Fruit fly (Drosophila melanogaster) whole organism, embryonic: ENCODE measurements around the gene Snx21.

Source experiments
- Ada2b ChIP-seq: fragments of 200-800 bp; sonication (Bioruptor generic); IDR thresholded peaks from 2 replicates; pipeline ENCODE4 v1.3.6; 2022; ENCODE audit warnings: missing biosample characterization, missing genetic modification characterization
- Blimp-1 ChIP-seq: fragments of 200-800 bp; sonication (Bioruptor generic); optimal IDR thresholded peaks from 3 replicates; lab custom pipeline; 2018; ENCODE audit warnings: missing biosample characterization, missing genetic modification characterization, mild to moderate bottlenecking, moderate library complexity, missing genetic modification reagents
- Bteb2 ChIP-seq: fragments of 200-800 bp; sonication (Bioruptor generic); optimal IDR thresholded peaks from 2 replicates; lab custom pipeline; 2016; ENCODE audit warnings: missing biosample characterization, missing genetic modification characterization
- CG10147 ChIP-seq: fragments of 200-800 bp; sonication (Bioruptor generic); optimal IDR thresholded peaks from 2 replicates; lab custom pipeline; 2019; ENCODE audit warnings: missing biosample characterization, mild to moderate bottlenecking, missing genetic modification characterization, moderate library complexity
- CG10565 ChIP-seq: fragments of 200-800 bp; sonication (Bioruptor generic); optimal IDR thresholded peaks from 3 replicates; lab custom pipeline; 2016; ENCODE audit warnings: missing biosample characterization, mild to moderate bottlenecking, missing genetic modification characterization
- CG11456 ChIP-seq: fragments of 200-800 bp; sonication (Bioruptor generic); IDR thresholded peaks from 3 replicates; pipeline ENCODE4 v1.3.6; 2022; ENCODE audit warnings: missing biosample characterization, missing genetic modification characterization
- CG14667 ChIP-seq: fragments of 200-800 bp; sonication (Bioruptor generic); IDR thresholded peaks from 2 replicates; pipeline ENCODE4 v1.3.6; 2022; ENCODE audit warnings: missing biosample characterization, missing genetic modification characterization
- CG14860 ChIP-seq: fragments of 200-800 bp; sonication (Bioruptor generic); IDR thresholded peaks from 3 replicates; pipeline ENCODE4 v1.3.6; 2022; ENCODE audit warnings: missing biosample characterization, missing genetic modification characterization; ENCODE audit not compliant: partially characterized antibody
- CG15601 ChIP-seq: fragments of 200-800 bp; sonication (Bioruptor generic); optimal IDR thresholded peaks from 3 replicates; lab custom pipeline; 2019; ENCODE audit warnings: missing biosample characterization, mild to moderate bottlenecking, missing genetic modification characterization, moderate library complexity
- CG1602 ChIP-seq: fragments of 200-800 bp; sonication (Bioruptor generic); optimal IDR thresholded peaks from 3 replicates; lab custom pipeline; 2016; ENCODE audit warnings: missing biosample characterization, missing genetic modification characterization
- CG1647 ChIP-seq: fragments of 200-800 bp; sonication (Bioruptor generic); optimal IDR thresholded peaks from 3 replicates; lab custom pipeline; 2016; ENCODE audit warnings: missing biosample characterization, missing genetic modification characterization
- CG16813 ChIP-seq: fragments of 200-800 bp; sonication (Bioruptor generic); IDR thresholded peaks from 3 replicates; pipeline ENCODE4 v1.3.6; 2022; ENCODE audit warnings: missing biosample characterization, missing genetic modification characterization; ENCODE audit not compliant: partially characterized antibody
- CG17359 ChIP-seq: fragments of 200-800 bp; sonication (Bioruptor generic); optimal IDR thresholded peaks from 3 replicates; lab custom pipeline; 2018; ENCODE audit warnings: missing biosample characterization, mild to moderate bottlenecking, missing genetic modification characterization, moderate library complexity
- CG2875 ChIP-seq: fragments of 200-800 bp; sonication (Bioruptor generic); optimal IDR thresholded peaks from 2 replicates; lab custom pipeline; 2017; ENCODE audit warnings: missing biosample characterization, mild to moderate bottlenecking, missing genetic modification characterization, missing genetic modification reagents
- CG3065 ChIP-seq: fragments of 200-800 bp; sonication (Bioruptor generic); optimal IDR thresholded peaks from 2 replicates; lab custom pipeline; 2016; ENCODE audit warnings: missing biosample characterization, missing genetic modification characterization
- CG3995 ChIP-seq: fragments of 200-800 bp; sonication (Bioruptor generic); optimal IDR thresholded peaks from 3 replicates; lab custom pipeline; 2016; ENCODE audit warnings: missing biosample characterization, missing genetic modification characterization
- CG5180 ChIP-seq: fragments of 200-800 bp; sonication (Bioruptor generic); optimal IDR thresholded peaks from 3 replicates; lab custom pipeline; 2017; ENCODE audit warnings: missing biosample characterization, missing genetic modification characterization, mild to moderate bottlenecking, moderate library complexity, missing genetic modification reagents
- CG5953 ChIP-seq: fragments of 200-800 bp; sonication (Bioruptor generic); IDR thresholded peaks from 2 replicates; pipeline ENCODE4 v1.3.6; 2022; ENCODE audit warnings: missing biosample characterization, missing genetic modification characterization
- CG7786 ChIP-seq: fragments of 200-800 bp; sonication (Bioruptor generic); optimal IDR thresholded peaks from 2 replicates; lab custom pipeline; 2016; ENCODE audit warnings: missing biosample characterization, missing genetic modification characterization
- CG9727 ChIP-seq: fragments of 200-800 bp; sonication (Bioruptor generic); optimal IDR thresholded peaks from 3 replicates; lab custom pipeline; 2017; ENCODE audit warnings: missing biosample characterization, mild to moderate bottlenecking, missing genetic modification characterization
- Eip74EF ChIP-seq, 2 experiments: fragments of 200-800 bp in 1 of 2; fragments of >200 bp in 1 of 2; sonication (Bioruptor generic) in 1 of 2; optimal IDR thresholded peaks; 2 replicates each; lab custom pipeline; 2017 to 2019; ENCODE audit warnings: missing biosample characterization in 2 of 2, missing genetic modification characterization in 2 of 2, mild to moderate bottlenecking in 1 of 2, moderate library complexity in 1 of 2
- Fer3 ChIP-seq: fragments of 200-800 bp; sonication (Bioruptor generic); optimal IDR thresholded peaks from 2 replicates; lab custom pipeline; 2018; ENCODE audit warnings: missing biosample characterization, mild to moderate bottlenecking, missing genetic modification characterization, moderate library complexity
- Hey ChIP-seq: fragments of 200-800 bp; sonication (Bioruptor generic); optimal IDR thresholded peaks from 3 replicates; lab custom pipeline; 2018; ENCODE audit warnings: missing biosample characterization, mild to moderate bottlenecking, missing genetic modification characterization
- Hmr ChIP-seq: fragments of 200-800 bp; sonication (Bioruptor generic); optimal IDR thresholded peaks from 3 replicates; lab custom pipeline; 2017; ENCODE audit warnings: mild to moderate bottlenecking, missing biosample characterization, missing genetic modification reagents, missing genetic modification characterization
- NFAT ChIP-seq: fragments of 200-800 bp; sonication (Bioruptor generic); IDR thresholded peaks from 2 replicates; pipeline ENCODE4 v1.3.6; 2022; ENCODE audit warnings: missing biosample characterization, missing genetic modification characterization
- Nf-YC ChIP-seq: fragments of 200-800 bp; optimal IDR thresholded peaks from 3 replicates; lab custom pipeline; 2019; ENCODE audit warnings: missing biosample characterization, mild to moderate bottlenecking, missing genetic modification characterization, moderate library complexity
- Oaz ChIP-seq: fragments of 200-800 bp; sonication (Bioruptor generic); IDR thresholded peaks from 2 replicates; pipeline ENCODE4 v1.3.6; 2022; ENCODE audit warnings: missing biosample characterization, missing genetic modification characterization
- Oli ChIP-seq: fragments of 200-800 bp; sonication (Bioruptor generic); optimal IDR thresholded peaks from 2 replicates; lab custom pipeline; 2018; ENCODE audit warnings: missing biosample characterization, mild to moderate bottlenecking, missing genetic modification characterization, moderate library complexity
- Scr ChIP-seq: fragments of 200-800 bp; sonication (Bioruptor generic); IDR thresholded peaks from 2 replicates; pipeline ENCODE4 v1.3.6; 2022; ENCODE audit warnings: missing biosample characterization, missing genetic modification characterization; ENCODE audit not compliant: partially characterized antibody
- Tbp ChIP-seq: fragments of >200 bp; optimal IDR thresholded peaks from 2 replicates; lab custom pipeline; 2018; ENCODE audit warnings: missing biosample characterization, missing genetic modification characterization
- al ChIP-seq: fragments of 200-800 bp; sonication (Bioruptor generic); IDR thresholded peaks from 2 replicates; pipeline ENCODE4 v1.3.6; 2022; ENCODE audit warnings: missing biosample characterization, missing genetic modification characterization
- ap ChIP-seq: fragments of 200-800 bp; sonication (Bioruptor generic); IDR thresholded peaks from 2 replicates; pipeline ENCODE4 v1.3.6; 2022; ENCODE audit warnings: missing biosample characterization, missing genetic modification characterization
- br ChIP-seq: fragments of >200 bp; optimal IDR thresholded peaks from 2 replicates; lab custom pipeline; 2017
- dpn ChIP-seq, 2 experiments: fragments of 200-800 bp; sonication (Bioruptor generic); optimal IDR thresholded peaks; 3 replicates each; lab custom pipeline; 2016; ENCODE audit warnings: missing biosample characterization in 2 of 2, missing genetic modification characterization in 2 of 2
- dysf ChIP-seq: fragments of 200-800 bp; sonication (Bioruptor generic); IDR thresholded peaks from 3 replicates; pipeline ENCODE4 v1.3.6; 2022; ENCODE audit warnings: missing biosample characterization, missing genetic modification characterization
- fru ChIP-seq: fragments of >200 bp; optimal IDR thresholded peaks from 2 replicates; lab custom pipeline; 2017
- gem ChIP-seq: fragments of 200-800 bp; sonication (Bioruptor generic); optimal IDR thresholded peaks from 2 replicates; lab custom pipeline; 2019; ENCODE audit warnings: missing biosample characterization, mild to moderate bottlenecking, missing genetic modification characterization, moderate library complexity
- gro ChIP-seq: fragments of 200-800 bp; sonication (Bioruptor generic); optimal IDR thresholded peaks from 2 replicates; lab custom pipeline; 2016; ENCODE audit warnings: missing biosample characterization, missing genetic modification characterization
- gsb ChIP-seq: fragments of 200-800 bp; sonication (Bioruptor generic); IDR thresholded peaks from 2 replicates; pipeline ENCODE4 v1.3.6; 2022; ENCODE audit warnings: missing biosample characterization, missing genetic modification characterization
- jing ChIP-seq: fragments of 200-800 bp; sonication (Bioruptor generic); optimal IDR thresholded peaks from 2 replicates; lab custom pipeline; 2018; ENCODE audit warnings: missing biosample characterization, mild to moderate bottlenecking, missing genetic modification characterization
- kay ChIP-seq: fragments of 200-800 bp; sonication (Bioruptor generic); optimal IDR thresholded peaks from 2 replicates; lab custom pipeline; 2016; ENCODE audit warnings: missing biosample characterization, missing genetic modification characterization
- pfk ChIP-seq: fragments of 200-800 bp; sonication (Bioruptor generic); optimal IDR thresholded peaks from 2 replicates; lab custom pipeline; 2018; ENCODE audit warnings: missing biosample characterization, mild to moderate bottlenecking, missing genetic modification characterization, moderate library complexity
- pnt ChIP-seq: fragments of 200-800 bp; sonication (Bioruptor generic); optimal IDR thresholded peaks from 3 replicates; lab custom pipeline; 2016; ENCODE audit warnings: missing biosample characterization, missing genetic modification characterization
- pum ChIP-seq: fragments of 200-800 bp; sonication (Bioruptor generic); optimal IDR thresholded peaks from 2 replicates; lab custom pipeline; 2016; ENCODE audit warnings: missing biosample characterization, missing genetic modification characterization
- ranshi ChIP-seq: fragments of 200-800 bp; sonication (Bioruptor generic); IDR thresholded peaks from 2 replicates; pipeline ENCODE4 v1.3.6; 2022; ENCODE audit warnings: missing biosample characterization, missing genetic modification characterization
- run ChIP-seq: fragments of 200-800 bp; sonication (Bioruptor generic); optimal IDR thresholded peaks from 3 replicates; lab custom pipeline; 2018; ENCODE audit warnings: missing biosample characterization, mild to moderate bottlenecking, missing genetic modification characterization
- schlank ChIP-seq: fragments of 200-800 bp; sonication (Bioruptor generic); optimal IDR thresholded peaks from 2 replicates; lab custom pipeline; 2018; ENCODE audit warnings: missing biosample characterization, mild to moderate bottlenecking, missing genetic modification characterization
- sd ChIP-seq: fragments of 200-800 bp; sonication (Bioruptor generic); optimal IDR thresholded peaks from 3 replicates; lab custom pipeline; 2018; ENCODE audit warnings: missing biosample characterization, mild to moderate bottlenecking, missing genetic modification characterization, moderate library complexity
- slp2 ChIP-seq: fragments of 200-800 bp; sonication (Bioruptor generic); optimal IDR thresholded peaks from 2 replicates; lab custom pipeline; 2016; ENCODE audit warnings: missing biosample characterization, missing genetic modification characterization
- stc ChIP-seq: fragments of 200-800 bp; sonication (Bioruptor generic); IDR thresholded peaks from 2 replicates; pipeline ENCODE4 v1.3.6; 2022; ENCODE audit warnings: missing biosample characterization, missing genetic modification characterization
- tx ChIP-seq: fragments of 200-800 bp; sonication (Bioruptor generic); optimal IDR thresholded peaks from 2 replicates; lab custom pipeline; 2016; ENCODE audit warnings: missing biosample characterization, missing genetic modification characterization
- vvl ChIP-seq: fragments of 200-800 bp; sonication (Bioruptor generic); IDR thresholded peaks from 2 replicates; pipeline ENCODE4 v1.3.6; 2022; ENCODE audit warnings: missing biosample characterization, missing genetic modification characterization

Snx21 gene

dm6 chr2L:2734215-2734614 lies 31.2 kb downstream of the Snx21 start (continued):
- no peak for TF ChIP-seq CG10565 (GFP tag; lab: Kevin White, UChicago)
- TF ChIP-seq dpn (GFP tag; optimal IDR thresholded peaks at IDR 0.05; lab: Kevin White, UChicago), result peak; percentile 43 to 57
- no peak for TF ChIP-seq ap (GFP tag; lab: Robert Waterston, UW)
- TF ChIP-seq Ada2b (GFP tag; lab: Robert Waterston, UW), result no peak
- TF ChIP-seq fru (lab: Kevin White, UChicago), result no peak
- peak; percentile 67 for TF ChIP-seq Hmr
- peak; percentile 56 for TF ChIP-seq CG10147 (GFP tag; lab: Kevin White, UChicago)
- no peak for TF ChIP-seq CG14667 (GFP tag; lab: Robert Waterston, UW)
- no peak for TF ChIP-seq CG3065
- TF ChIP-seq pfk (GFP tag; lab: Kevin White, UChicago), result no peak
- TF ChIP-seq Eip74EF (GFP tag; optimal IDR thresholded peaks at IDR 0.05; lab: Kevin White, UChicago), result no peak
- TF ChIP-seq CG14860 (GFP tag; lab: Robert Waterston, UW), result no peak
- TF ChIP-seq Oli (tag; lab: Kevin White, UChicago), result peak; percentile 38
- peak; percentile 42 for TF ChIP-seq CG7786 (GFP tag; lab: Kevin White, UChicago)
- peak; percentile 62; the same call in 1 of the 2 replicates for TF ChIP-seq ranshi (GFP tag; lab: Robert Waterston, UW)
- TF ChIP-seq al (GFP tag; lab: Robert Waterston, UW), result peak; percentile 67
- TF ChIP-seq CG1602 (GFP tag; lab: Kevin White, UChicago), result no peak
- TF ChIP-seq br (lab: Kevin White, UChicago), result no peak
- no peak for TF ChIP-seq Scr (GFP tag; lab: Robert Waterston, UW)
- peak; percentile 2 for TF ChIP-seq tx (GFP tag; lab: Kevin White, UChicago)
- TF ChIP-seq CG11456 (GFP tag; lab: Robert Waterston, UW), result no peak
- peak; percentile 35 for TF ChIP-seq gsb (GFP tag; lab: Robert Waterston, UW)
- TF ChIP-seq Blimp-1, result peak; percentile 55
- TF ChIP-seq gem (tag; lab: Kevin White, UChicago), result peak; percentile 68
- no peak for TF ChIP-seq jing (GFP tag; lab: Kevin White, UChicago)
- no peak for TF ChIP-seq Hey (tag; lab: Kevin White, UChicago)
- TF ChIP-seq vvl, result peak; percentile 50
- no peak for TF ChIP-seq CG1647 (GFP tag; lab: Kevin White, UChicago)
- TF ChIP-seq pnt (GFP tag; lab: Kevin White, UChicago), result no peak
- TF ChIP-seq CG5953 (GFP tag; lab: Robert Waterston, UW), result no peak
- peak; percentile 64 for TF ChIP-seq gro (GFP tag; lab: Kevin White, UChicago)
- no peak for TF ChIP-seq NFAT
- no peak for TF ChIP-seq run
- TF ChIP-seq kay, result no peak
- TF ChIP-seq CG5180 (GFP tag; lab: Kevin White, UChicago), result no peak
- peak; percentile 17 for TF ChIP-seq CG17359
- TF ChIP-seq slp2 (GFP tag; lab: Kevin White, UChicago), result peak; percentile 17
- TF ChIP-seq pum (GFP tag; lab: Kevin White, UChicago), result no peak
- no peak for TF ChIP-seq Tbp (GFP tag; lab: Kevin White, UChicago)
- no peak for TF ChIP-seq CG2875 (GFP tag; lab: Kevin White, UChicago)
- TF ChIP-seq Bteb2 (GFP tag; lab: Kevin White, UChicago), result peak; percentile 42
- TF ChIP-seq Fer3 (tag; lab: Kevin White, UChicago), result peak; percentile 55
- TF ChIP-seq schlank (tag; lab: Kevin White, UChicago), result peak; percentile 29
- TF ChIP-seq CG16813 (GFP tag; lab: Robert Waterston, UW), result no peak
- TF ChIP-seq stc (GFP tag; lab: Robert Waterston, UW), result no peak; the same call in 1 of the 2 replicates
- TF ChIP-seq Nf-YC (tag; lab: Kevin White, UChicago), result no peak
- no peak for TF ChIP-seq CG15601 (tag; lab: Kevin White, UChicago)
- peak; percentile 16 for TF ChIP-seq CG3995
- TF ChIP-seq Oaz (GFP tag; lab: Robert Waterston, UW), result no peak
- peak; percentile 66 for TF ChIP-seq CG9727 (GFP tag; lab: Kevin White, UChicago)
- no peak for TF ChIP-seq sd (tag; lab: Kevin White, UChicago)
- TF ChIP-seq dysf (GFP tag; lab: Robert Waterston, UW), result peak; percentile 69; the same call in 2 of the 3 replicates
